Fruit fly (Drosophila melanogaster) whole organism, embryonic: ENCODE measurements around the gene CG32452.

Experiments used
- CG10979 ChIP-seq: fragments of 200-800 bp; sonication (Bioruptor generic); optimal IDR thresholded peaks from 2 replicates; lab custom pipeline; 2018; ENCODE audit warnings: missing biosample characterization, mild to moderate bottlenecking, missing genetic modification characterization, moderate library complexity
- CG11504 ChIP-seq: fragments of 200-800 bp; sonication (Bioruptor generic); optimal IDR thresholded peaks from 3 replicates; lab custom pipeline; 2019; ENCODE audit warnings: missing biosample characterization, mild to moderate bottlenecking, missing genetic modification characterization, moderate library complexity
- CG13894 ChIP-seq: fragments of 200-800 bp; sonication (Bioruptor generic); optimal IDR thresholded peaks from 3 replicates; lab custom pipeline; 2018; ENCODE audit warnings: missing biosample characterization, mild to moderate bottlenecking, missing genetic modification characterization, moderate library complexity
- CG4360 ChIP-seq: fragments of 200-800 bp; sonication (Bioruptor generic); IDR thresholded peaks from 2 replicates; pipeline ENCODE4 v1.3.6; 2022; ENCODE audit warnings: missing biosample characterization, missing genetic modification characterization
- CG4820 ChIP-seq: fragments of 200-800 bp; sonication (Bioruptor generic); optimal IDR thresholded peaks from 3 replicates; lab custom pipeline; 2016; ENCODE audit warnings: missing biosample characterization, missing genetic modification characterization
- CG8924 ChIP-seq: fragments of 200-800 bp; optimal IDR thresholded peaks from 3 replicates; lab custom pipeline; 2019; ENCODE audit warnings: missing biosample characterization, mild to moderate bottlenecking, missing genetic modification characterization, moderate library complexity
- CG9437 ChIP-seq: fragments of 200-800 bp; sonication (Bioruptor generic); optimal IDR thresholded peaks from 2 replicates; lab custom pipeline; 2018; ENCODE audit warnings: missing biosample characterization, mild to moderate bottlenecking, missing genetic modification characterization
- CHES-1-like ChIP-seq: fragments of 200-800 bp; sonication (Bioruptor generic); optimal IDR thresholded peaks from 2 replicates; lab custom pipeline; 2016; ENCODE audit warnings: missing biosample characterization, missing genetic modification characterization
- Deaf1 ChIP-seq: fragments of 200-800 bp; optimal IDR thresholded peaks from 3 replicates; lab custom pipeline; 2019; ENCODE audit warnings: missing biosample characterization, mild to moderate bottlenecking, missing genetic modification characterization, moderate library complexity
- Ets65A ChIP-seq: fragments of 200-800 bp; sonication (Bioruptor generic); peaks from one replicate; lab custom pipeline; 2016; ENCODE audit warnings: missing biosample characterization, missing genetic modification characterization
- Hr51 ChIP-seq, 2 experiments: fragments of 200-800 bp; sonication (Bioruptor generic); optimal IDR thresholded peaks; 2 replicates in 1 of 2; 3 replicates in 1 of 2; lab custom pipeline; 2016 to 2018; ENCODE audit warnings: missing biosample characterization in 2 of 2, missing genetic modification characterization in 2 of 2, mild to moderate bottlenecking in 1 of 2, moderate library complexity in 1 of 2
- dmrt11E ChIP-seq: fragments of 200-800 bp; sonication (Bioruptor generic); optimal IDR thresholded peaks from 3 replicates; lab custom pipeline; 2018; ENCODE audit warnings: missing biosample characterization, mild to moderate bottlenecking, missing genetic modification characterization, moderate library complexity
- fd64A ChIP-seq: fragments of 200-800 bp; sonication (Bioruptor generic); optimal IDR thresholded peaks from 3 replicates; lab custom pipeline; 2018; ENCODE audit warnings: missing biosample characterization, mild to moderate bottlenecking, missing genetic modification characterization
- nerfin-1 ChIP-seq: fragments of 200-800 bp; sonication (Bioruptor generic); optimal IDR thresholded peaks from 3 replicates; lab custom pipeline; 2019; ENCODE audit warnings: missing biosample characterization, mild to moderate bottlenecking, missing genetic modification characterization, moderate library complexity
- onecut ChIP-seq: fragments of 200-800 bp; sonication (Bioruptor generic); IDR thresholded peaks from 2 replicates; pipeline ENCODE4 v1.3.6; 2022; ENCODE audit warnings: missing biosample characterization, missing genetic modification characterization

The CG32452 gene

dm6 chr3L:22749147-22749550 lies 31.6 kb downstream of the CG32452 start, which contains the start of gene SPoCk (continued):
- TF ChIP-seq dmrt11E (tag; lab: Kevin White, UChicago) (no peak), CG9437 (GFP tag; lab: Kevin White, UChicago) (no peak), CG4360 (GFP tag; lab: Robert Waterston, UW) (no peak), CG4820 (GFP tag; lab: Kevin White, UChicago) (no peak), CG10979 (tag; lab: Kevin White, UChicago) (no peak), fd64A (GFP tag; lab: Kevin White, UChicago) (no peak)

dm6 chr3L:22749987-22750386 lies 32.5 kb downstream of the CG32452 start:
- peak; percentile 29 for TF ChIP-seq CG13894 (tag; lab: Kevin White, UChicago)
- no peak for TF ChIP-seq CG8924 (tag; lab: Kevin White, UChicago)
- peak; percentile 97 for TF ChIP-seq onecut
- no peak for TF ChIP-seq CHES-1-like (GFP tag; lab: Kevin White, UChicago)
- peak; percentile 7 for TF ChIP-seq nerfin-1 (tag; lab: Kevin White, UChicago)
- TF ChIP-seq Ets65A (GFP tag; lab: Kevin White, UChicago) = peak; percentile 41
- peak; percentile 3 for TF ChIP-seq Deaf1 (tag; lab: Kevin White, UChicago)
- peak; percentile 66 for TF ChIP-seq CG11504 (tag; lab: Kevin White, UChicago)
- TF ChIP-seq Hr51 (GFP tag; optimal IDR thresholded peaks at IDR 0.05; lab: Kevin White, UChicago) = peak in 1 of 2 experiments; percentile 5
